Worm (Caenorhabditis elegans) whole organism, L4 larva: ENCODE measurements around the gene K02E10.6.

Source experiments
- lsy-2 ChIP-seq, 2 experiments: fragments of 150-350 bp in 1 of 2; sonication (generic microtip) in 1 of 2; optimal IDR thresholded peaks; 2 replicates each; lab custom pipeline; 2014 to 2017; ENCODE audit warnings: missing biosample characterization in 2 of 2, missing genetic modification characterization in 2 of 2
- pha-4 ChIP-seq, 2 experiments: fragments of 150-350 bp in 1 of 2; fragments of 200-800 bp in 1 of 2; sonication (Bioruptor generic) in 1 of 2; IDR thresholded peaks in 1 of 2; optimal IDR thresholded peaks in 1 of 2; 2 replicates each; pipeline versions ENCODE4 v1.3.6 to Lab custom; 2014 to 2022; ENCODE audit warnings: missing genetic modification characterization in 2 of 2, missing genetic modification reagents in 2 of 2, missing biosample characterization in 1 of 2, missing compliant biosample characterization in 1 of 2

DNA sequence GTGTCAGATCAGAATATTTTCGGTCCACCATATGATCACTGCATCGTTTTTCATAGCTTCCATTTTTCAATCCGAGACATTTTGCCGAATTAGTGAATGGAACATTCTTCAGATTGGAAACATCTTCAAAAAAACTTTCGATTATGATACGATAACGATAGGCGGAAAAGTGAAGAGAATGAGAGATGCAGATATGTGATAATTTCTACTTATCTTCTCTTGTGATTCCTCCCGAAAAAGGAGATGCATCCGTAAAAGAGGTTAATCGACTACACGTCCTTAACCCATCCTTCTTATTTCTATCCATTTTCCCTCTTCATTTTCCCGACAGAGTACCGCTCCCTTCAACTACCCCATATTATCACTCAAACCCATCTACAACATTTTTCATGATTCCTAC, 508 bp upstream of the K02E10.6 start, which contains the start of gene K02E10.4:
- TF ChIP-seq lsy-2 (tag; optimal IDR thresholded peaks at IDR 0.05; lab: Kevin White, UChicago), result no peak
- TF ChIP-seq pha-4 (GFP tag; IDR thresholded peaks at IDR 0.05; lab: Robert Waterston, UW), result no peak
- no peak for TF ChIP-seq pha-4 (tag; optimal IDR thresholded peaks at IDR 0.05; lab: Kevin White, UChicago)
